Worm (Caenorhabditis elegans) whole organism, L1 larva: ENCODE data around the gene srz-31.

Experiments used
- C16A3.4 ChIP-seq: fragments of 150-350 bp; optimal IDR thresholded peaks from 2 replicates; lab custom pipeline; 2014; ENCODE audit warnings: missing biosample characterization, missing genetic modification characterization
- F16B12.6 ChIP-seq: fragments of 150-350 bp; optimal IDR thresholded peaks from 2 replicates; lab custom pipeline; 2014; ENCODE audit warnings: missing biosample characterization, missing genetic modification characterization
- aha-1 ChIP-seq: fragments of 150-350 bp; optimal IDR thresholded peaks from 2 replicates; lab custom pipeline; 2014; ENCODE audit warnings: missing biosample characterization, missing genetic modification characterization
- aly-2 ChIP-seq: fragments of 150-350 bp; optimal IDR thresholded peaks from 2 replicates; lab custom pipeline; 2014; ENCODE audit warnings: missing biosample characterization, missing genetic modification characterization
- ama-1 ChIP-seq: fragments of 150-350 bp; optimal IDR thresholded peaks from 2 replicates; lab custom pipeline; 2014
- ceh-63 ChIP-seq: fragments of 200-800 bp; sonication (Bioruptor generic); optimal IDR thresholded peaks from 2 replicates; lab custom pipeline; 2018; ENCODE audit warnings: mild to moderate bottlenecking, missing genetic modification characterization, missing compliant biosample characterization
- ceh-8 ChIP-seq: fragments of 200-800 bp; sonication (Bioruptor generic); optimal IDR thresholded peaks from 2 replicates; lab custom pipeline; 2018; ENCODE audit warnings: mild to moderate bottlenecking, missing genetic modification characterization, moderate library complexity, missing compliant biosample characterization
- ceh-82 ChIP-seq, 3 experiments: fragments of 150-350 bp in 1 of 3; sonication (generic microtip) in 2 of 3; optimal IDR thresholded peaks; 2 replicates each; lab custom pipeline; 2014 to 2017; ENCODE audit warnings: missing biosample characterization in 3 of 3, missing genetic modification characterization in 3 of 3
- ces-1 ChIP-seq: fragments of 150-350 bp; optimal IDR thresholded peaks from 2 replicates; lab custom pipeline; 2014; ENCODE audit warnings: missing biosample characterization, missing genetic modification reagents, missing genetic modification characterization
- dpl-1 ChIP-seq, 3 experiments: fragments of 150-350 bp in 2 of 3; sonication (generic microtip) in 1 of 3; optimal IDR thresholded peaks; 2 replicates each; lab custom pipeline; 2014 to 2017; ENCODE audit warnings: missing biosample characterization in 3 of 3, missing genetic modification characterization in 3 of 3, missing genetic modification reagents in 3 of 3
- dsc-1 ChIP-seq: sonication (generic microtip); optimal IDR thresholded peaks from 2 replicates; lab custom pipeline; 2016; ENCODE audit warnings: mild to moderate bottlenecking, missing genetic modification characterization, missing compliant biosample characterization
- efl-1 ChIP-seq, 4 experiments: fragments of 150-350 bp; optimal IDR thresholded peaks in 3 of 4; peaks in 1 of 4; 1 replicate in 1 of 4; 2 replicates in 3 of 4; lab custom pipeline; 2014; ENCODE audit warnings: missing biosample characterization in 2 of 4, missing genetic modification characterization in 2 of 4, missing genetic modification reagents in 2 of 4
- elt-2 ChIP-seq: sonication (generic microtip); optimal IDR thresholded peaks from 2 replicates; lab custom pipeline; 2016; ENCODE audit warnings: missing genetic modification characterization, mild to moderate bottlenecking, inconsistent platforms, missing compliant biosample characterization, missing genetic modification reagents
- elt-3 ChIP-seq, 6 experiments: fragments of 150-350 bp in 1 of 6; sonication (generic microtip); optimal IDR thresholded peaks; 2 replicates each; lab custom pipeline; 2017 to 2018; ENCODE audit warnings: missing biosample characterization in 6 of 6, missing genetic modification characterization in 6 of 6, inconsistent platforms in 1 of 6
- ets-5 ChIP-seq: fragments of 200-800 bp; sonication (Bioruptor generic); IDR thresholded peaks from 2 replicates; pipeline ENCODE4 v1.3.6; 2022; ENCODE audit warnings: missing genetic modification characterization, missing compliant biosample characterization
- fkh-10 ChIP-seq: sonication (generic microtip); optimal IDR thresholded peaks from 2 replicates; lab custom pipeline; 2017; ENCODE audit warnings: missing biosample characterization, missing genetic modification reagents, missing genetic modification characterization
- fkh-4 ChIP-seq: sonication (generic microtip); optimal IDR thresholded peaks from 2 replicates; lab custom pipeline; 2016; ENCODE audit warnings: missing compliant biosample characterization, missing genetic modification characterization, borderline replicate concordance
- fos-1 ChIP-seq: fragments of 150-350 bp; optimal IDR thresholded peaks from 2 replicates; lab custom pipeline; 2014; ENCODE audit warnings: missing biosample characterization, missing genetic modification characterization
- grh-1 ChIP-seq: fragments of 200-800 bp; sonication (Bioruptor generic); IDR thresholded peaks from 2 replicates; pipeline ENCODE4 v1.3.6; 2022; ENCODE audit warnings: missing genetic modification reagents, missing genetic modification characterization, missing compliant biosample characterization
- irx-1 ChIP-seq: sonication (generic microtip); optimal IDR thresholded peaks from 2 replicates; lab custom pipeline; 2016; ENCODE audit warnings: missing genetic modification characterization, missing compliant biosample characterization
- isw-1 ChIP-seq: fragments of 200-800 bp; sonication (Bioruptor generic); IDR thresholded peaks from 2 replicates; pipeline ENCODE4 v1.3.6; 2022; ENCODE audit warnings: missing genetic modification characterization, missing compliant biosample characterization
- jun-1 ChIP-seq: fragments of 150-350 bp; optimal IDR thresholded peaks from 2 replicates; lab custom pipeline; 2014; ENCODE audit warnings: missing biosample characterization, missing genetic modification reagents, missing genetic modification characterization
- lin-14 ChIP-seq: fragments of 200-800 bp; sonication (Bioruptor generic); optimal IDR thresholded peaks from 2 replicates; lab custom pipeline; 2018; ENCODE audit warnings: mild to moderate bottlenecking, missing genetic modification characterization, moderate library complexity, missing compliant biosample characterization
- lin-15B ChIP-seq: fragments of 150-350 bp; sonication (generic microtip); optimal IDR thresholded peaks from 3 replicates; lab custom pipeline; 2014; ENCODE audit warnings: missing biosample characterization, missing genetic modification characterization
- lin-35 ChIP-seq, 2 experiments: fragments of 150-350 bp; optimal IDR thresholded peaks; 2 replicates each; lab custom pipeline; 2014; ENCODE audit warnings: missing biosample characterization in 2 of 2, missing genetic modification characterization in 2 of 2, missing genetic modification reagents in 2 of 2
- lin-39 ChIP-seq: fragments of 150-350 bp; optimal IDR thresholded peaks from 2 replicates; lab custom pipeline; 2014; ENCODE audit warnings: missing biosample characterization, missing genetic modification reagents, missing genetic modification characterization
- lir-3 ChIP-seq: sonication (generic microtip); optimal IDR thresholded peaks from 2 replicates; lab custom pipeline; 2016; ENCODE audit warnings: mild to moderate bottlenecking, missing genetic modification characterization, moderate library complexity, missing compliant biosample characterization; ENCODE audit not compliant: poor library complexity
- mep-1 ChIP-seq: fragments of 150-350 bp; optimal IDR thresholded peaks from 2 replicates; lab custom pipeline; 2014; ENCODE audit warnings: missing biosample characterization, missing genetic modification characterization
- nhr-11 ChIP-seq: fragments of 150-350 bp; optimal IDR thresholded peaks from 2 replicates; lab custom pipeline; 2014; ENCODE audit warnings: missing biosample characterization, missing genetic modification characterization
- nhr-12 ChIP-seq: sonication (generic microtip); optimal IDR thresholded peaks from 2 replicates; lab custom pipeline; 2017; ENCODE audit warnings: missing biosample characterization, missing genetic modification characterization
- nhr-19 ChIP-seq: fragments of 200-800 bp; sonication (Bioruptor generic); conservative IDR thresholded peaks from 2 replicates; pipeline ENCODE4 v1.3.6; 2022; ENCODE audit warnings: missing genetic modification characterization, missing compliant biosample characterization
- nhr-47 ChIP-seq: sonication (generic microtip); optimal IDR thresholded peaks from 2 replicates; lab custom pipeline; 2016; ENCODE audit warnings: mild to moderate bottlenecking, missing genetic modification characterization, moderate library complexity, missing compliant biosample characterization
- nhr-71 ChIP-seq: sonication (generic microtip); optimal IDR thresholded peaks from 2 replicates; lab custom pipeline; 2016; ENCODE audit warnings: mild to moderate bottlenecking, missing genetic modification characterization, moderate library complexity, missing compliant biosample characterization
- nhr-84 ChIP-seq: sonication (generic microtip); optimal IDR thresholded peaks from 2 replicates; lab custom pipeline; 2017; ENCODE audit warnings: missing biosample characterization, missing genetic modification characterization
- nhr-90 ChIP-seq: sonication (generic microtip); optimal IDR thresholded peaks from 2 replicates; lab custom pipeline; 2016; ENCODE audit warnings: mild to moderate bottlenecking, missing genetic modification characterization, missing compliant biosample characterization; ENCODE audit not compliant: poor library complexity
- rnt-1 ChIP-seq: sonication (generic microtip); optimal IDR thresholded peaks from 2 replicates; lab custom pipeline; 2016; ENCODE audit warnings: mild to moderate bottlenecking, missing genetic modification characterization, moderate library complexity, missing compliant biosample characterization
- snu-23 ChIP-seq: sonication (generic microtip); optimal IDR thresholded peaks from 2 replicates; lab custom pipeline; 2016; ENCODE audit warnings: missing genetic modification characterization, missing compliant biosample characterization
- sptf-1 ChIP-seq: fragments of 150-350 bp; optimal IDR thresholded peaks from 2 replicates; lab custom pipeline; 2014; ENCODE audit warnings: missing biosample characterization, missing genetic modification characterization
- sup-37 ChIP-seq: fragments of 200-800 bp; sonication (Bioruptor generic); optimal IDR thresholded peaks from 2 replicates; lab custom pipeline; 2018; ENCODE audit warnings: mild to moderate bottlenecking, missing genetic modification characterization, missing compliant biosample characterization
- tbx-2 ChIP-seq: sonication (generic microtip); optimal IDR thresholded peaks from 2 replicates; lab custom pipeline; 2016; ENCODE audit warnings: missing genetic modification characterization, missing compliant biosample characterization
- unc-130 ChIP-seq: fragments of 150-350 bp; optimal IDR thresholded peaks from 2 replicates; lab custom pipeline; 2017; ENCODE audit warnings: missing biosample characterization, missing genetic modification characterization, inconsistent platforms
- unc-30 ChIP-seq: sonication (generic microtip); optimal IDR thresholded peaks from 2 replicates; lab custom pipeline; 2017; ENCODE audit warnings: missing biosample characterization, missing genetic modification characterization
- unc-62 ChIP-seq: fragments of 150-350 bp; optimal IDR thresholded peaks from 2 replicates; lab custom pipeline; 2014; ENCODE audit warnings: missing biosample characterization, missing genetic modification reagents, missing genetic modification characterization
- vab-15 ChIP-seq: sonication (generic microtip); optimal IDR thresholded peaks from 2 replicates; lab custom pipeline; 2017; ENCODE audit warnings: missing genotype, mild to moderate bottlenecking, missing genetic modification characterization, missing compliant biosample characterization

Gene srz-31

DNA sequence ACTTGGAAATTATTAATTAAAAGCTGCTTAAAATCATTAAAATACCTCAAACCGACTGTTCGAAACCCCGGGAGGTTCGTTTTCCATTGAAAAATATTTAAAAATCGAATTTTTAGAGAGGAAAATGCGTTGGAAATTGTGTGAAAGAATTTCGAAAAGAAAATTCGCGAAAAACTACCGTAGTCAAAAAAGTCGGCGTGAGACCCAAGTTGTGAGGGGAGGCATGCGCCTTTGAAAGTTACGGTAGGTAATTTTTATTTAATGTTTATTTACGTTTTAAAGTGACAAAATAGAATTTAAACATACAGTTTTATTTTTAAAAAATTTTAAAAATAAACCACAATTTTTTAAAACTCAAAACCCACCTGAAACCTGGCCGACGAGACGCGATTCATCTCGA, 21.6 kb upstream of the srz-31 start:
- TF ChIP-seq nhr-11 (tag; lab: Kevin White, UChicago) = no peak
- TF ChIP-seq fkh-10 = no peak
- no peak for TF ChIP-seq aly-2 (tag; lab: Kevin White, UChicago)
- TF ChIP-seq F16B12.6 (tag; lab: Kevin White, UChicago) = no peak
- no peak for TF ChIP-seq lin-15B (tag; lab: Kevin White, UChicago)
- TF ChIP-seq aha-1 (tag; lab: Kevin White, UChicago) = no peak
- TF ChIP-seq elt-2 (tag; lab: Kevin White, UChicago) = no peak
- no peak for TF ChIP-seq fkh-4 (tag; lab: Kevin White, UChicago)
- no peak for TF ChIP-seq ama-1 (lab: Kevin White, UChicago)
- no peak for TF ChIP-seq ceh-82 (tag; optimal IDR thresholded peaks at IDR 0.05; lab: Kevin White, UChicago)
- TF ChIP-seq mep-1 = no peak
- TF ChIP-seq grh-1 = no peak
- TF ChIP-seq ceh-63 (GFP tag; lab: Kevin White, UChicago) = no peak
- TF ChIP-seq sup-37 (GFP tag; lab: Kevin White, UChicago) = no peak

DNA sequence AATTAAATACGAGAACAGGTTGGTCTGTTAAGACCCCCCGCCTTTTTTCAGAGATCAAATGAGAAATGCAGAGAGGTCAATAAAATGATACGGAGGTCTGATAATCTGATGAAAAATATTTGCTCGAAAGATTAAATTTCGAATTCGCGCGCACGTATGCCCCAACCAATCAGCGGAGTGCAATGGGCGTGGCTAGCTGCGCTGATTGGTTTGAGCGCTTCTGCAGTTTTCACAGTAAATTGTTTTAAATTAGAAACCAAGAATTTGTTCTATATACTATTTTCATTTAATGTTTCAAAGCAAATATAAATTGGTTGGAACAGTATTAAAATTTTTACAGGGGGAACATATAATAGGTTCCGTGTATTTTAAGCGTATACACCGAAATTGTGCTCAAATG, 17.8 kb upstream of the srz-31 start:
- TF ChIP-seq lir-3 (no peak), unc-62 (GFP tag; lab: Kevin White, UChicago) (no peak), efl-1 (optimal IDR thresholded peaks at IDR 0.05; lab: Kevin White, UChicago) (peak in 1 of 2 experiments; percentile 17), efl-1 (GFP tag; optimal IDR thresholded peaks at IDR 0.05 in 1 of 2; lab: Kevin White, UChicago) (peak; percentile 53 to 91), dpl-1 (GFP tag; optimal IDR thresholded peaks at IDR 0.05; lab: Kevin White, UChicago) (peak in 2 of 3 experiments; percentile 11 to 25)

DNA sequence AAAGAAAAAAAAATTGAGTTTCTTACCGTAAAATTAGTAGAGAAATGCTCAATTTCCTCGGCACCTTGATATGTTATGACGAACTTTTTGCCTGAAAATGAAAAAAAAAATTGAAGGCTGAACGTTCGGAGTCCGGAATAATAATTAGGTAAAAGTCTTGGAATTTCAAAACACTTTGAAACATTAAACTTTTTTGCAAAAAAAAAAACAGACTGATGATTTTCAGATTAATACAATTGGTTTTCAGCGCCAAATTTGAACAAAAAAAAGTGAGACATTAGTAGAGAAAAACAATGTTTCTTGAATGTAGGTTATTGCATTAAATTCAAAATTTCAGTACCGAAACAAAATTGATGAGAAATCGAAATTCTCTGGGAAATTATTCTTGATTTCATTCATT, 13.2 kb upstream of the srz-31 start, which contains the start of gene nkcc-1:
Gene nkcc-1 (minus strand): TSS at position 101 of the 400 bp plus-strand sequence.
- TF ChIP-seq C16A3.4 (tag; lab: Kevin White, UChicago) (no peak), efl-1 (optimal IDR thresholded peaks at IDR 0.05; lab: Kevin White, UChicago) (no peak), efl-1 (GFP tag; optimal IDR thresholded peaks at IDR 0.05 in 1 of 2; lab: Kevin White, UChicago) (peak in 1 of 2 experiments; percentile 41), tbx-2 (no peak)

DNA sequence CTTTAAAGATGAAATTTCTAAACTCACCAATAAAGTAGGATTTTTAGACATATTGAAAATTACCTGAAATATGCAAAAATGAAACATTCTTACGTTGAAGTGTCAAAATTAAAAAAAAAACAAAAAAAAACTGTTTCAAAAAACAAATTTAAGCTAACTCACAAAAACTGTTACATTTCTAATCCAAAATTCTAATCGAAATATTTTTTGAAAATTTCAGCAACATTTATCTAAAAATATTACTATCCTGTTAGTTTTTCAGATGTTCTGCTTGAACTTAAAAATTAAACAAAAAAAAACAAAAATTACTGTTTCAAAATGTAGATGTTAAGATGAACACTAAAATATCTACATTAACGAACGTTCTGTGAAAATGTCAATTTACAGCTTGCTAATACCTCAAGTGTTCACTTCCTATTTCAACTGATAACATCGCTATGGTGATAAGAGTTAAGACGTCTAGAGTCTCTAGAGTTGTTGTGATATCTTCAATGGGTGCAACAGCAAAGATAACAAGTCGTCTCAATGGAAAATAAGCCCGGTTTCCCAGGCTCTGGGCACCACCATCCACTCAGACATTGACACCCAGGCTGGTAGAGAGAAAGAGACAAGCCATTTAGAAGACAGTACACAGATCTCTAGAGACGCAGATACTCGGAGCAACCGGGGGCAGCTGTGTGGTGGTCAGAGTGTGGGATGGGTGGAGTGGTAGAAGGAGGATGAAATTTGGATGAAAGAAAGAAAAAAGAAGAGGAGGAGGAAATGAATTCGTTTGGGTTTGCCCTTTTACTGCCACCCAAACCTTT, 9.2 kb upstream of the srz-31 start, which contains the start of gene H12I19.115:
Gene H12I19.115 (minus strand): TSS at position 51 of the 806 bp plus-strand sequence.
- no peak for TF ChIP-seq ets-5 (GFP tag; lab: Robert Waterston, UW)
- no peak for TF ChIP-seq nhr-12
- TF ChIP-seq rnt-1 = no peak
- TF ChIP-seq ceh-8 (GFP tag; lab: Kevin White, UChicago) = no peak
- peak; percentile 3 for TF ChIP-seq nhr-47
- TF ChIP-seq tbx-2 = no peak
- TF ChIP-seq lin-39 (tag; lab: Kevin White, UChicago) = no peak
- no peak for TF ChIP-seq C16A3.4 (tag; lab: Kevin White, UChicago)
- no peak for TF ChIP-seq elt-2 (tag; lab: Kevin White, UChicago)
- TF ChIP-seq fos-1 (tag; lab: Kevin White, UChicago) = no peak
- TF ChIP-seq unc-130 (tag; lab: Kevin White, UChicago) = no peak
- TF ChIP-seq nhr-71 (tag; lab: Kevin White, UChicago) = no peak
- no peak for TF ChIP-seq lin-14 (GFP tag; lab: Kevin White, UChicago)
- TF ChIP-seq ama-1 (lab: Kevin White, UChicago) = no peak
- no peak for TF ChIP-seq jun-1 (tag; lab: Kevin White, UChicago)
- TF ChIP-seq elt-3 (tag; optimal IDR thresholded peaks at IDR 0.05; lab: Kevin White, UChicago) = no peak
- no peak for TF ChIP-seq nhr-84 (tag; lab: Kevin White, UChicago)
- TF ChIP-seq irx-1 (tag; lab: Kevin White, UChicago) = no peak
- TF ChIP-seq sptf-1 = no peak
- TF ChIP-seq ces-1 (GFP tag; lab: Kevin White, UChicago) = no peak
- no peak for TF ChIP-seq snu-23
- no peak for TF ChIP-seq sup-37 (GFP tag; lab: Kevin White, UChicago)
- no peak for TF ChIP-seq vab-15 (tag; lab: Kevin White, UChicago)
- no peak for TF ChIP-seq nhr-11 (tag; lab: Kevin White, UChicago)
- no peak for TF ChIP-seq nhr-90 (tag; lab: Kevin White, UChicago)
- no peak for TF ChIP-seq nhr-19
- no peak for TF ChIP-seq unc-62 (GFP tag; lab: Kevin White, UChicago)
- no peak for TF ChIP-seq lin-35 (GFP tag; optimal IDR thresholded peaks at IDR 0.05; lab: Kevin White, UChicago)
- TF ChIP-seq efl-1 (optimal IDR thresholded peaks at IDR 0.05; lab: Kevin White, UChicago) = peak; percentile 2 to 21
- peak in 1 of 2 experiments; percentile 90 for TF ChIP-seq efl-1 (GFP tag; optimal IDR thresholded peaks at IDR 0.05 in 1 of 2; lab: Kevin White, UChicago)
- peak; percentile 16 for TF ChIP-seq dsc-1 (tag; lab: Kevin White, UChicago)
- TF ChIP-seq unc-30 (tag; lab: Kevin White, UChicago) = no peak
- TF ChIP-seq isw-1 (GFP tag; lab: Robert Waterston, UW) = no peak
